Worm (Caenorhabditis elegans) whole organism, early embryonic: ENCODE results near the gene ilcr-2.

Experiments
- B0310.2 ChIP-seq: sonication (generic microtip); optimal IDR thresholded peaks from 2 replicates; lab custom pipeline; 2016; ENCODE audit warnings: mild to moderate bottlenecking, missing genetic modification characterization, missing compliant biosample characterization
- F13C5.2 ChIP-seq: sonication (generic microtip); optimal IDR thresholded peaks from 2 replicates; lab custom pipeline; 2017; ENCODE audit warnings: mild to moderate bottlenecking, missing genetic modification characterization, inconsistent platforms, missing compliant biosample characterization
- aly-1 ChIP-seq: sonication (generic microtip); optimal IDR thresholded peaks from 2 replicates; lab custom pipeline; 2016; ENCODE audit warnings: missing genetic modification characterization, missing compliant biosample characterization
- ama-1 ChIP-seq: fragments of 150-350 bp; optimal IDR thresholded peaks from 2 replicates; lab custom pipeline; 2014
- ceh-13 ChIP-seq: fragments of 200-800 bp; sonication (Bioruptor generic); optimal IDR thresholded peaks from 2 replicates; lab custom pipeline; 2018; ENCODE audit warnings: mild to moderate bottlenecking, missing genetic modification characterization, missing compliant biosample characterization
- ceh-36 ChIP-seq: sonication (generic microtip); optimal IDR thresholded peaks from 2 replicates; lab custom pipeline; 2016; ENCODE audit warnings: missing genetic modification characterization, inconsistent platforms, missing compliant biosample characterization
- ets-7 ChIP-seq: sonication (generic microtip); optimal IDR thresholded peaks from 2 replicates; lab custom pipeline; 2016; ENCODE audit warnings: missing genotype, missing genetic modification characterization, missing compliant biosample characterization
- flt-1 ChIP-seq: fragments of 200-800 bp; sonication (Bioruptor generic); IDR thresholded peaks from 2 replicates; pipeline ENCODE4 v1.3.6; 2022; ENCODE audit warnings: missing genetic modification characterization, missing compliant biosample characterization
- hmbx-1 ChIP-seq: sonication (generic microtip); optimal IDR thresholded peaks from 2 replicates; lab custom pipeline; 2016; ENCODE audit warnings: mild to moderate bottlenecking, missing genetic modification characterization, missing compliant biosample characterization
- hmg-4 ChIP-seq: fragments of 200-800 bp; sonication (Bioruptor generic); optimal IDR thresholded peaks from 2 replicates; lab custom pipeline; 2018; ENCODE audit warnings: mild to moderate bottlenecking, missing genetic modification characterization, missing compliant biosample characterization
- hnd-1 ChIP-seq: sonication (generic microtip); optimal IDR thresholded peaks from 2 replicates; lab custom pipeline; 2016; ENCODE audit warnings: missing genetic modification characterization, missing compliant biosample characterization
- pes-1 ChIP-seq: fragments of 200-800 bp; sonication (Bioruptor generic); IDR thresholded peaks from 2 replicates; pipeline ENCODE4 v1.3.6; 2022; ENCODE audit warnings: missing genetic modification reagents, missing genetic modification characterization, missing compliant biosample characterization
- scrt-1 ChIP-seq: fragments of 200-800 bp; sonication (Bioruptor generic); IDR thresholded peaks from 2 replicates; pipeline ENCODE4 v1.3.6; 2022; ENCODE audit warnings: missing genetic modification characterization, missing compliant biosample characterization
- sea-1 ChIP-seq: fragments of 200-800 bp; sonication (Bioruptor generic); conservative IDR thresholded peaks from 2 replicates; pipeline ENCODE4 v1.3.6; 2022; ENCODE audit warnings: missing genetic modification characterization, missing compliant biosample characterization
- tbx-11 ChIP-seq: fragments of 200-800 bp; sonication (Bioruptor generic); IDR thresholded peaks from 2 replicates; pipeline ENCODE4 v1.3.6; 2022; ENCODE audit warnings: missing genetic modification characterization, missing compliant biosample characterization
- tbx-37 ChIP-seq: fragments of 200-800 bp; sonication (Bioruptor generic); conservative IDR thresholded peaks from 2 replicates; pipeline ENCODE4 v1.3.6; 2022; ENCODE audit warnings: missing genetic modification reagents, missing genetic modification characterization, missing compliant biosample characterization
- tra-4 ChIP-seq: sonication (generic microtip); optimal IDR thresholded peaks from 2 replicates; lab custom pipeline; 2017; ENCODE audit warnings: missing genetic modification characterization, missing compliant biosample characterization

The ilcr-2 gene

ce11 chrII:5446506-5446905 lies 28.5 kb upstream of the ilcr-2 start, which contains the start of gene nmr-1:
nmr-1 (minus strand) TSS chrII:5446606.
- TF ChIP-seq ceh-13 (no peak), sea-1 (no peak), pes-1 (no peak), scrt-1 (GFP tag; lab: Robert Waterston, UW) (no peak), hnd-1 (tag; lab: Kevin White, UChicago) (no peak)

ce11 chrII:5447381-5447780 lies 27.7 kb upstream of the ilcr-2 start, which contains the start of gene cex-1:
cex-1 (plus strand) TSS chrII:5447681.
- TF ChIP-seq ama-1 (lab: Kevin White, UChicago) = no peak
- no peak for TF ChIP-seq sea-1
- TF ChIP-seq aly-1 (tag; lab: Kevin White, UChicago) = no peak
- TF ChIP-seq ceh-36 (tag; lab: Kevin White, UChicago) = no peak
- TF ChIP-seq B0310.2 (tag; lab: Kevin White, UChicago) = no peak
- TF ChIP-seq tbx-11 = no peak
- no peak for TF ChIP-seq scrt-1 (GFP tag; lab: Robert Waterston, UW)

ce11 chrII:5449219-5449618 lies 25.8 kb upstream of the ilcr-2 start:
- no peak for TF ChIP-seq tbx-11
- TF ChIP-seq hmg-4 (GFP tag; lab: Kevin White, UChicago) = no peak
- no peak for TF ChIP-seq ama-1 (lab: Kevin White, UChicago)
- no peak for TF ChIP-seq pes-1
- TF ChIP-seq sea-1 = no peak
- no peak for TF ChIP-seq ceh-36 (tag; lab: Kevin White, UChicago)

- TF ChIP-seq ceh-13 = no peak
- TF ChIP-seq hnd-1 (tag; lab: Kevin White, UChicago) = no peak
- no peak for TF ChIP-seq tbx-11
- no peak for TF ChIP-seq B0310.2 (tag; lab: Kevin White, UChicago)
- TF ChIP-seq ama-1 (lab: Kevin White, UChicago) = no peak
- TF ChIP-seq tbx-37 (GFP tag; lab: Robert Waterston, UW) = no peak
- no peak for TF ChIP-seq tra-4 (tag; lab: Kevin White, UChicago)
- TF ChIP-seq ets-7 (tag; lab: Kevin White, UChicago) = no peak
- no peak for TF ChIP-seq hmg-4 (GFP tag; lab: Kevin White, UChicago)
- TF ChIP-seq F13C5.2 = no peak
- TF ChIP-seq ceh-36 (tag; lab: Kevin White, UChicago) = no peak
- TF ChIP-seq aly-1 (tag; lab: Kevin White, UChicago) = no peak
- TF ChIP-seq pes-1 = no peak
- TF ChIP-seq flt-1 (GFP tag; lab: Robert Waterston, UW) = no peak
- no peak for TF ChIP-seq scrt-1 (GFP tag; lab: Robert Waterston, UW)
These were observed 25.4 kb upstream of the ilcr-2 start for ce11 chrII:5449620-5450019.

ce11 chrII:5451278-5451677 lies 23.8 kb upstream of the ilcr-2 start:
- TF ChIP-seq scrt-1 (GFP tag; lab: Robert Waterston, UW) (no peak), hmg-4 (GFP tag; lab: Kevin White, UChicago) (no peak), F13C5.2 (no peak), hnd-1 (tag; lab: Kevin White, UChicago) (no peak), sea-1 (no peak), pes-1 (no peak), tra-4 (tag; lab: Kevin White, UChicago) (no peak), flt-1 (GFP tag; lab: Robert Waterston, UW) (no peak), ceh-13 (no peak), B0310.2 (tag; lab: Kevin White, UChicago) (no peak), ama-1 (lab: Kevin White, UChicago) (no peak), ets-7 (tag; lab: Kevin White, UChicago) (no peak), hmbx-1 (tag; lab: Kevin White, UChicago) (no peak), aly-1 (tag; lab: Kevin White, UChicago) (no peak), tbx-37 (GFP tag; lab: Robert Waterston, UW) (no peak), tbx-11 (no peak), ceh-36 (tag; lab: Kevin White, UChicago) (no peak)

ce11 chrII:5453547-5453946 lies 21.5 kb upstream of the ilcr-2 start, which contains the start of gene dhs-5:
dhs-5 (plus strand) TSS chrII:5453847.
- TF ChIP-seq hmg-4 (GFP tag; lab: Kevin White, UChicago) = no peak
- no peak for TF ChIP-seq pes-1

ce11 chrII:5455650-5456355 lies 19.2 kb upstream of the ilcr-2 start, which contains the start of gene daz-1:
daz-1 (plus strand) TSS chrII:5456305.
- TF ChIP-seq hmg-4 (GFP tag; lab: Kevin White, UChicago) (no peak), sea-1 (no peak), ets-7 (tag; lab: Kevin White, UChicago) (no peak), tbx-11 (no peak), F13C5.2 (no peak), flt-1 (GFP tag; lab: Robert Waterston, UW) (no peak), tbx-37 (GFP tag; lab: Robert Waterston, UW) (no peak), B0310.2 (tag; lab: Kevin White, UChicago) (no peak), hmbx-1 (tag; lab: Kevin White, UChicago) (no peak), hnd-1 (tag; lab: Kevin White, UChicago) (no peak), ama-1 (lab: Kevin White, UChicago) (no peak), ceh-13 (no peak), aly-1 (tag; lab: Kevin White, UChicago) (no peak), tra-4 (tag; lab: Kevin White, UChicago) (no peak)
